Fruit fly (Drosophila melanogaster) whole organism, adult: ENCODE results near the gene betaGlu.

Experiments
- CG11617 ChIP-seq: fragments of 200-800 bp; sonication (Bioruptor generic); optimal IDR thresholded peaks from 2 replicates; lab custom pipeline; 2017; ENCODE audit warnings: mild to moderate bottlenecking, missing biosample characterization, missing genetic modification reagents, missing genetic modification characterization
- CG14711 ChIP-seq: fragments of 200-800 bp; sonication (Bioruptor generic); optimal IDR thresholded peaks from 2 replicates; lab custom pipeline; 2018; ENCODE audit warnings: missing biosample characterization, mild to moderate bottlenecking, missing genetic modification characterization, moderate library complexity
- Clk ChIP-seq: fragments of 200-800 bp; sonication (Bioruptor generic); optimal IDR thresholded peaks from 2 replicates; lab custom pipeline; 2017; ENCODE audit warnings: missing biosample characterization, missing genetic modification characterization
- cic ChIP-seq: fragments of 200-800 bp; sonication (Bioruptor generic); optimal IDR thresholded peaks from 2 replicates; lab custom pipeline; 2017; ENCODE audit warnings: missing biosample characterization, mild to moderate bottlenecking, missing genetic modification characterization, moderate library complexity
- ovo ChIP-seq: fragments of 200-800 bp; sonication (Bioruptor generic); optimal IDR thresholded peaks from 2 replicates; lab custom pipeline; 2016; ENCODE audit warnings: missing biosample characterization, missing genetic modification characterization
- tj ChIP-seq: fragments of 200-800 bp; sonication (Bioruptor generic); optimal IDR thresholded peaks from 3 replicates; lab custom pipeline; 2017; ENCODE audit warnings: missing biosample characterization, mild to moderate bottlenecking, missing genetic modification characterization, moderate library complexity

Gene betaGlu

DNA sequence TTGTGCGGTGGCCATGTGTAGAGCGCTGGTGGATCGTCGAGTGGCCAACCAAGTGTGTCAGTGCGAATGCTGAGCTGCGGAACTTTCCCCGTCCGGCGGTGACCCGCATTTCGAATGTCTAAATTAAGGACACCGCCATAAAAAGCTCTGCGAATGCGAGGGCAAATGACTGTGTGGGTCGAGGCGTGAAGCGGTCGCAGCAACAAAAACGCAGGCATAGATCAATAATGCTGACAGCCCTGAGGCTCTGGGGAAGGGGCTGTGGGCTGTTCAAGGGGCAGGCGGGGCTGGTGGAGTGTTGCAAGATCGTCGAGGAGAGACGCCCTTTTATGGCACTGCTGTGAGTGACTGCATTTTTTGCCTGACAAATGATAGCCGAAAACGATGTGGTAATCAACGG lies 52.2 kb downstream of the betaGlu start:
- no peak for TF ChIP-seq tj (GFP tag; lab: Kevin White, UChicago)
- TF ChIP-seq CG14711 = no peak
- no peak for TF ChIP-seq cic (GFP tag; lab: Kevin White, UChicago)
- no peak for TF ChIP-seq Clk (GFP tag; lab: Kevin White, UChicago)
- TF ChIP-seq CG11617 (GFP tag; lab: Kevin White, UChicago) = no peak
- TF ChIP-seq ovo = no peak
